Fruit fly (Drosophila melanogaster): ENCODE measurements around the gene Phlpp.

Phlpp gene

DNA sequence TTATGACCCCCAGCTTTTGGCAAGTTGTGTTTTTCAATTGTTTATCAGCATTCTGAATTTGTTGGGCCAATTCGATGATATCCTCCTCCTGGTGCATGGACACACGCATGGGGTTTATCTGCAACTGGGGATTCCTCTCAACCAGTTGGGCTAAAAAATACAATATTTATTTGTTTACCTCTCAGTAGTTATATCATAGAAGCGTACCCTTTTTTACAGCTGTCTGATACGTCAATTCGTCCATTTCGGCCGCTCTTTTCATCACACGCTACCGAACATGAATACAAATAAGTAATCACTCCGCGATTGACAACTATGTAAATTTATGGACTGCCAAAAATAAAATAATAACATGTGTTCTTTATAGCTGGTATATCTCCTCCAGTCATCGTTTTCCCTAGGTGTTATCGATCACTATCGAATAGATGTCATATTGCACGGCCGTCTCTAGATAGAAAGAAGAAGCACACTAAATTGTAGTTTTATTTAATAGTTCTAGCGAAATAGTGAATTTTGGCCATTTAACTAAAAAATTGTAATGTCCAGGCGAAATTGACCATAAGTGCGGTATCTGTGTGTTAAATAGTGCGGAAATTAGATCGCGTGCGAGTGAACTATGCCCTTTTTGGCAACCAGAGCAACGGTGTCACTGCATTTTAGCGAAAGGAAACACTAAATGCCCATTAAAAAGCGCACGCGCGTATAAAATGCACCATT is 24.6 kb upstream of the Phlpp start, which contains the start of the genes mib2 and CG31800 (continued):
- no peak for TF ChIP-seq ash1 (GFP tag; optimal IDR thresholded peaks at IDR 0.05)
- no peak for TF ChIP-seq eve (GFP tag; optimal IDR thresholded peaks at IDR 0.05)
- no peak for TF ChIP-seq CG8478 (optimal IDR thresholded peaks at IDR 0.05)
- TF ChIP-seq zf30C (GFP tag; optimal IDR thresholded peaks at IDR 0.05), result no peak
- TF ChIP-seq CG12219 (GFP tag; optimal IDR thresholded peaks at IDR 0.05), result no peak
- TF ChIP-seq CG30403 (GFP tag; optimal IDR thresholded peaks at IDR 0.05), result no peak
- no peak for TF ChIP-seq Ssrp (tag; optimal IDR thresholded peaks at IDR 0.05)
- no peak for TF ChIP-seq CrebB (tag; optimal IDR thresholded peaks at IDR 0.05)
- TF ChIP-seq CG6765 (GFP tag; optimal IDR thresholded peaks at IDR 0.05), result no peak
- no peak for TF ChIP-seq Dbx (GFP tag; IDR thresholded peaks at IDR 0.05)
- no peak for TF ChIP-seq Fer2 (tag; optimal IDR thresholded peaks at IDR 0.05)
- no peak for TF ChIP-seq CG1024 (GFP tag; IDR thresholded peaks at IDR 0.05)
- no peak for TF ChIP-seq wek (GFP tag; optimal IDR thresholded peaks at IDR 0.05)
- TF ChIP-seq CG6813 (GFP tag; optimal IDR thresholded peaks at IDR 0.05), result no peak
- TF ChIP-seq tin (GFP tag; optimal IDR thresholded peaks at IDR 0.05), result no peak
- TF ChIP-seq kah (GFP tag; optimal IDR thresholded peaks at IDR 0.05), result no peak
- no peak for TF ChIP-seq CG4820 (GFP tag; optimal IDR thresholded peaks at IDR 0.05)
- TF ChIP-seq CG15601 (tag; optimal IDR thresholded peaks at IDR 0.05), result no peak
- TF ChIP-seq CG32532 (GFP tag; IDR thresholded peaks at IDR 0.05), result no peak
- TF ChIP-seq YL-1 (GFP tag; optimal IDR thresholded peaks at IDR 0.05), result peak; percentile 59
- TF ChIP-seq CG7745 (tag; optimal IDR thresholded peaks at IDR 0.05), result no peak
- no peak for TF ChIP-seq sqz (GFP tag; optimal IDR thresholded peaks at IDR 0.05)
- TF ChIP-seq gt (GFP tag; IDR thresholded peaks at IDR 0.05), result no peak
- no peak for TF ChIP-seq Antp (GFP tag; optimal IDR thresholded peaks at IDR 0.05)
- TF ChIP-seq Oaz (GFP tag; IDR thresholded peaks at IDR 0.05), result no peak
- no peak for TF ChIP-seq CG3065 (GFP tag; optimal IDR thresholded peaks at IDR 0.05)
- no peak for TF ChIP-seq bcd (GFP tag; optimal IDR thresholded peaks at IDR 0.05)
- no peak for TF ChIP-seq Stat92E (GFP tag; optimal IDR thresholded peaks at IDR 0.05)
- no peak for TF ChIP-seq Drgx (GFP tag; IDR thresholded peaks at IDR 0.05)
- TF ChIP-seq slou (GFP tag; optimal IDR thresholded peaks at IDR 0.05), result no peak
- TF ChIP-seq dpn (GFP tag; optimal IDR thresholded peaks at IDR 0.05), result peak in 1 of 2 experiments; percentile 0
- TF ChIP-seq bsh (GFP tag; optimal IDR thresholded peaks at IDR 0.05), result no peak
- no peak for TF ChIP-seq hkb (optimal IDR thresholded peaks at IDR 0.05)
- no peak for TF ChIP-seq hkb (GFP tag; IDR thresholded peaks at IDR 0.05)
- no peak for TF ChIP-seq Six4 (GFP tag; optimal IDR thresholded peaks at IDR 0.05)
- peak; percentile 32 for TF ChIP-seq CG10147 (GFP tag; optimal IDR thresholded peaks at IDR 0.05)
- no peak for TF ChIP-seq disco-r (GFP tag; optimal IDR thresholded peaks at IDR 0.05)
- no peak for TF ChIP-seq CG14965 (GFP tag; optimal IDR thresholded peaks at IDR 0.05; ENCODE audit: borderline replicate concordance)
- TF ChIP-seq wor (GFP tag; IDR thresholded peaks at IDR 0.05), result no peak
- peak; percentile 83 for TF ChIP-seq sna (GFP tag; IDR thresholded peaks at IDR 0.05; ENCODE audit: partially characterized antibody)
- peak; percentile 76; the same call in 2 of the 3 replicates for TF ChIP-seq Doc3 (GFP tag; IDR thresholded peaks at IDR 0.05; ENCODE audit: partially characterized antibody)
- TF ChIP-seq scrt (GFP tag; optimal IDR thresholded peaks at IDR 0.05), result peak; percentile 17
- TF ChIP-seq CG12155 (GFP tag; optimal IDR thresholded peaks at IDR 0.05), result no peak
- TF ChIP-seq CG10979 (tag; optimal IDR thresholded peaks at IDR 0.05), result no peak
- TF ChIP-seq crp (GFP tag; optimal IDR thresholded peaks at IDR 0.05), result peak in 1 of 2 experiments; percentile 74
- TF ChIP-seq CG31388 (GFP tag; optimal IDR thresholded peaks at IDR 0.05), result no peak
- TF ChIP-seq Gug (GFP tag; IDR thresholded peaks at IDR 0.05), result no peak
- TF ChIP-seq nom (GFP tag; optimal IDR thresholded peaks at IDR 0.05), result no peak
- TF ChIP-seq emc (GFP tag; optimal IDR thresholded peaks at IDR 0.05), result no peak
- TF ChIP-seq dysf (GFP tag; IDR thresholded peaks at IDR 0.05), result no peak

Data from whole organism, embryonic.